Fruit fly (Drosophila melanogaster) whole organism, embryonic: Measurements from ENCODE around the gene CG4459.

Experiments used
- Asciz ChIP-seq: fragments of 200-800 bp; sonication (Bioruptor generic); optimal IDR thresholded peaks from 2 replicates; lab custom pipeline; 2017; ENCODE audit warnings: missing biosample characterization, mild to moderate bottlenecking, missing genetic modification characterization, missing genetic modification reagents
- Atf6 ChIP-seq: fragments of 200-800 bp; sonication (Bioruptor generic); IDR thresholded peaks from 2 replicates; pipeline ENCODE4 v1.3.6; 2022; ENCODE audit warnings: missing biosample characterization, missing genetic modification characterization
- B-H2 ChIP-seq: fragments of 200-800 bp; sonication (Bioruptor generic); optimal IDR thresholded peaks from 2 replicates; lab custom pipeline; 2018; ENCODE audit warnings: missing biosample characterization, mild to moderate bottlenecking, missing genetic modification characterization
- CG10543 ChIP-seq: fragments of 200-800 bp; sonication (Bioruptor generic); optimal IDR thresholded peaks from 3 replicates; lab custom pipeline; 2017; ENCODE audit warnings: missing biosample characterization, mild to moderate bottlenecking, missing genetic modification characterization, moderate library complexity
- CG11093 ChIP-seq: fragments of 200-800 bp; sonication (Bioruptor generic); IDR thresholded peaks from 3 replicates; pipeline ENCODE4 v1.3.6; 2022; ENCODE audit warnings: missing biosample characterization, missing genetic modification characterization
- CG11695 ChIP-seq: fragments of 200-800 bp; sonication (Bioruptor generic); IDR thresholded peaks from 3 replicates; pipeline ENCODE4 v1.3.6; 2022; ENCODE audit warnings: missing biosample characterization, missing genetic modification characterization
- CG14710 ChIP-seq: fragments of 200-800 bp; sonication (Bioruptor generic); optimal IDR thresholded peaks from 3 replicates; lab custom pipeline; 2019; ENCODE audit warnings: missing biosample characterization, mild to moderate bottlenecking, missing genetic modification characterization, moderate library complexity
- CG15514 ChIP-seq: fragments of 200-800 bp; sonication (Bioruptor generic); optimal IDR thresholded peaks from 3 replicates; lab custom pipeline; 2017; ENCODE audit warnings: missing biosample characterization, missing genetic modification characterization, mild to moderate bottlenecking, moderate library complexity, missing genetic modification reagents
- CG18599 ChIP-seq: fragments of 200-800 bp; sonication (Bioruptor generic); optimal IDR thresholded peaks from 3 replicates; lab custom pipeline; 2017; ENCODE audit warnings: missing biosample characterization, missing genetic modification characterization, mild to moderate bottlenecking, moderate library complexity, missing genetic modification reagents
- CG2120 ChIP-seq: fragments of 200-800 bp; sonication (Bioruptor generic); optimal IDR thresholded peaks from 3 replicates; lab custom pipeline; 2016; ENCODE audit warnings: missing biosample characterization, missing genetic modification characterization
- CG3995 ChIP-seq: fragments of 200-800 bp; sonication (Bioruptor generic); optimal IDR thresholded peaks from 3 replicates; lab custom pipeline; 2016; ENCODE audit warnings: missing biosample characterization, missing genetic modification characterization
- CG42726 ChIP-seq: fragments of 200-800 bp; sonication (Bioruptor generic); IDR thresholded peaks from 2 replicates; pipeline ENCODE4 v1.3.6; 2022; ENCODE audit warnings: missing biosample characterization, missing genetic modification characterization; ENCODE audit not compliant: partially characterized antibody
- CG4404 ChIP-seq: fragments of 200-800 bp; sonication (Bioruptor generic); IDR thresholded peaks from 2 replicates; pipeline ENCODE4 v1.3.6; 2022; ENCODE audit warnings: missing biosample characterization, missing genetic modification characterization
- CG6654 ChIP-seq: fragments of 200-800 bp; sonication (Bioruptor generic); optimal IDR thresholded peaks from 2 replicates; lab custom pipeline; 2017; ENCODE audit warnings: missing biosample characterization, mild to moderate bottlenecking, missing genetic modification characterization
- CG6765 ChIP-seq: fragments of 200-800 bp; sonication (Bioruptor generic); optimal IDR thresholded peaks from 3 replicates; lab custom pipeline; 2017; ENCODE audit warnings: missing biosample characterization, mild to moderate bottlenecking, missing genetic modification characterization
- CG6854 ChIP-seq: fragments of 200-800 bp; sonication (Bioruptor generic); optimal IDR thresholded peaks from 3 replicates; lab custom pipeline; 2017; ENCODE audit warnings: missing biosample characterization, mild to moderate bottlenecking, missing genetic modification characterization
- CG7357 ChIP-seq: fragments of 200-800 bp; sonication (Bioruptor generic); IDR thresholded peaks from 3 replicates; pipeline ENCODE4 v1.3.6; 2022; ENCODE audit warnings: missing biosample characterization, missing genetic modification characterization
- CTCF ChIP-seq: fragments of 200-800 bp; sonication (Bioruptor generic); optimal IDR thresholded peaks from 2 replicates; lab custom pipeline; 2017; ENCODE audit warnings: missing biosample characterization, mild to moderate bottlenecking, missing genetic modification characterization, moderate library complexity
- D19A ChIP-seq: fragments of 200-800 bp; optimal IDR thresholded peaks from 3 replicates; lab custom pipeline; 2019; ENCODE audit warnings: missing biosample characterization, mild to moderate bottlenecking, missing genetic modification characterization, moderate library complexity
- Dbx ChIP-seq: fragments of 200-800 bp; sonication (Bioruptor generic); IDR thresholded peaks from 3 replicates; pipeline ENCODE4 v1.3.6; 2022; ENCODE audit warnings: missing biosample characterization, missing genetic modification characterization
- Dip3 ChIP-seq: fragments of 200-800 bp; sonication (Bioruptor generic); optimal IDR thresholded peaks from 3 replicates; lab custom pipeline; 2016; ENCODE audit warnings: missing biosample characterization, missing genetic modification characterization
- HHEX ChIP-seq: fragments of 200-800 bp; sonication (Bioruptor generic); optimal IDR thresholded peaks from 3 replicates; lab custom pipeline; 2017; ENCODE audit warnings: missing biosample characterization, mild to moderate bottlenecking, missing genetic modification characterization, missing genetic modification reagents
- Hmr ChIP-seq: fragments of 200-800 bp; sonication (Bioruptor generic); optimal IDR thresholded peaks from 3 replicates; lab custom pipeline; 2017; ENCODE audit warnings: mild to moderate bottlenecking, missing biosample characterization, missing genetic modification reagents, missing genetic modification characterization
- Med ChIP-seq: fragments of 200-800 bp; sonication (Bioruptor generic); peaks from one replicate; lab custom pipeline; 2016; ENCODE audit warnings: missing biosample characterization, missing genetic modification characterization, mild to moderate bottlenecking, inconsistent platforms, moderate library complexity
- Meics ChIP-seq: fragments of 200-800 bp; sonication (Bioruptor generic); optimal IDR thresholded peaks from 2 replicates; lab custom pipeline; 2017; ENCODE audit warnings: missing biosample characterization, mild to moderate bottlenecking, missing genetic modification characterization
- NFAT ChIP-seq: fragments of 200-800 bp; sonication (Bioruptor generic); IDR thresholded peaks from 2 replicates; pipeline ENCODE4 v1.3.6; 2022; ENCODE audit warnings: missing biosample characterization, missing genetic modification characterization
- Rfx ChIP-seq: fragments of 200-800 bp; sonication (Bioruptor generic); IDR thresholded peaks from 2 replicates; pipeline ENCODE4 v1.3.6; 2022; ENCODE audit warnings: missing biosample characterization, missing genetic modification characterization
- Trl ChIP-seq, 3 experiments: fragments of >200 bp in 2 of 3; fragments of 200-800 bp in 1 of 3; sonication (Bioruptor generic) in 1 of 3; optimal IDR thresholded peaks; 2 replicates in 1 of 3; 3 replicates in 2 of 3; lab custom pipeline; 2016 to 2017; ENCODE audit warnings: missing biosample characterization in 1 of 3, missing genetic modification characterization in 1 of 3
- YL-1 ChIP-seq: fragments of 200-800 bp; sonication (Bioruptor generic); optimal IDR thresholded peaks from 3 replicates; lab custom pipeline; 2017; ENCODE audit warnings: missing biosample characterization, mild to moderate bottlenecking, missing genetic modification characterization
- caup ChIP-seq: fragments of 200-800 bp; sonication (Bioruptor generic); optimal IDR thresholded peaks from 3 replicates; lab custom pipeline; 2017; ENCODE audit warnings: missing biosample characterization, mild to moderate bottlenecking, missing genetic modification characterization, moderate library complexity; ENCODE audit not compliant: severe bottlenecking
- crc ChIP-seq: fragments of 200-800 bp; sonication (Bioruptor generic); optimal IDR thresholded peaks from 2 replicates; lab custom pipeline; 2016; ENCODE audit warnings: missing biosample characterization, missing genetic modification characterization
- crol ChIP-seq: fragments of 200-800 bp; sonication (Bioruptor generic); IDR thresholded peaks from 2 replicates; pipeline ENCODE4 v1.3.6; 2022; ENCODE audit warnings: missing biosample characterization, missing genetic modification characterization
- cwo ChIP-seq: fragments of 200-800 bp; sonication (Bioruptor generic); optimal IDR thresholded peaks from 3 replicates; lab custom pipeline; 2017; ENCODE audit warnings: missing biosample characterization, missing genetic modification characterization, mild to moderate bottlenecking, moderate library complexity, missing genetic modification reagents
- exex ChIP-seq: fragments of 200-800 bp; sonication (Bioruptor generic); optimal IDR thresholded peaks from 4 replicates; lab custom pipeline; 2018; ENCODE audit warnings: missing biosample characterization, mild to moderate bottlenecking, missing genetic modification characterization, moderate library complexity
- eyg ChIP-seq: fragments of 200-800 bp; sonication (Bioruptor generic); optimal IDR thresholded peaks from 3 replicates; lab custom pipeline; 2016; ENCODE audit warnings: missing biosample characterization, missing genetic modification characterization
- ftz-f1 ChIP-seq: fragments of 200-800 bp; sonication (Bioruptor generic); optimal IDR thresholded peaks from 2 replicates; lab custom pipeline; 2016; ENCODE audit warnings: missing biosample characterization, missing genetic modification characterization
- mirr ChIP-seq: fragments of 200-800 bp; sonication (Bioruptor generic); optimal IDR thresholded peaks from 3 replicates; lab custom pipeline; 2018; ENCODE audit warnings: missing biosample characterization, mild to moderate bottlenecking, missing genetic modification characterization
- otp ChIP-seq: fragments of 200-800 bp; sonication (Bioruptor generic); IDR thresholded peaks from 3 replicates; pipeline ENCODE4, ENCODE4 v1.3.6; 2022; ENCODE audit warnings: missing biosample characterization, missing genetic modification characterization
- sc ChIP-seq, 3 experiments: fragments of >200 bp in 2 of 3; fragments of 200-800 bp in 1 of 3; sonication (Bioruptor generic) in 1 of 3; optimal IDR thresholded peaks; 2 replicates in 2 of 3; 3 replicates in 1 of 3; lab custom pipeline; 2017; ENCODE audit warnings: mild to moderate bottlenecking in 1 of 3, missing biosample characterization in 1 of 3, missing genetic modification characterization in 1 of 3, missing genetic modification reagents in 1 of 3
- sens ChIP-seq: fragments of 200-800 bp; sonication (Bioruptor generic); peaks from one replicate; lab custom pipeline; 2016; ENCODE audit warnings: missing biosample characterization, missing genetic modification characterization
- seq ChIP-seq: fragments of 200-800 bp; sonication (Bioruptor generic); IDR thresholded peaks from 2 replicates; pipeline ENCODE4 v1.3.6; 2022; ENCODE audit warnings: missing biosample characterization, missing genetic modification characterization
- sob ChIP-seq: fragments of 200-800 bp; sonication (Bioruptor generic); IDR thresholded peaks from 2 replicates; pipeline ENCODE4 v1.3.6; 2022; ENCODE audit warnings: missing biosample characterization, missing genetic modification characterization
- tap ChIP-seq: fragments of 200-800 bp; optimal IDR thresholded peaks from 3 replicates; lab custom pipeline; 2019; ENCODE audit warnings: missing biosample characterization, mild to moderate bottlenecking, missing genetic modification characterization, moderate library complexity

CG4459 gene

DNA sequence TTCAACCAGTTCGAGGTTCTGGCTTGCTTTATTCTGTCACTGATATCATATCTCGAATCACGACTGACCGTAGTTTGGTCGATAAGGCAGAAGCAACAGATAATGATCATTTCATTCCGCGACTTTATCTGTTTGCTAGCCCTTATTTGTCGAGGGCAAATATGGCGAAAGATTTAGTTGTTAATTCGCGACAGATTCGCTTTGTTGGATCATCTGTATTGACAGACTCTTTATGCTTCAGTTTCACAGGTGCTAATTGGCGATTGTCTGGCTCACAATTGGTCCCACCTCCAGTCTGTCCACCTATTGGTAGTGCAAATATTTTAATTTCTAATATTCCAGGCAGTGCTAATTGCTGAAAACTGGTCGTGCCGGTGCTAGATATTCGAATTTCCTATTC lies 4.1 kb downstream of the CG4459 start (continued):
- TF ChIP-seq caup (GFP tag; lab: Kevin White, UChicago), result peak; percentile 56
- peak; percentile 1 for TF ChIP-seq Dip3 (GFP tag; lab: Kevin White, UChicago)
- TF ChIP-seq Asciz, result peak; percentile 22
- peak; percentile 62 for TF ChIP-seq Atf6
- peak; percentile 45 for TF ChIP-seq CG15514 (GFP tag; lab: Kevin White, UChicago)
- no peak for TF ChIP-seq CG42726 (GFP tag; lab: Robert Waterston, UW)
- peak; percentile 33; the same call in 1 of the 2 replicates for TF ChIP-seq sob (GFP tag; lab: Robert Waterston, UW)
- peak; percentile 11 for TF ChIP-seq B-H2 (GFP tag; lab: Kevin White, UChicago)
- peak; percentile 37; the same call in 1 of the 2 replicates for TF ChIP-seq Rfx
- TF ChIP-seq otp (GFP tag; lab: Robert Waterston, UW), result peak; percentile 64; the same call in 1 of the 3 replicates
- TF ChIP-seq CG6654 (GFP tag; lab: Kevin White, UChicago), result no peak
- TF ChIP-seq cwo (GFP tag; lab: Kevin White, UChicago), result peak; percentile 8
- TF ChIP-seq CG6854 (GFP tag; lab: Kevin White, UChicago), result peak; percentile 37
- peak; percentile 48 for TF ChIP-seq CG6765 (GFP tag; lab: Kevin White, UChicago)
- TF ChIP-seq exex (tag; lab: Kevin White, UChicago), result no peak
- no peak for TF ChIP-seq tap (tag; lab: Kevin White, UChicago)
- peak; percentile 90 for TF ChIP-seq Med (GFP tag; lab: Kevin White, UChicago)
- TF ChIP-seq Trl (optimal IDR thresholded peaks at IDR 0.05; lab: Kevin White, UChicago), result no peak
- peak; percentile 5 for TF ChIP-seq Trl (GFP tag; optimal IDR thresholded peaks at IDR 0.05; lab: Kevin White, UChicago)
- TF ChIP-seq eyg (GFP tag; lab: Kevin White, UChicago), result peak; percentile 13
- TF ChIP-seq mirr (GFP tag; lab: Kevin White, UChicago), result peak; percentile 54
- TF ChIP-seq sens (GFP tag; lab: Kevin White, UChicago), result peak; percentile 56
- peak; percentile 48 for TF ChIP-seq CG2120 (GFP tag; lab: Kevin White, UChicago)
- peak; percentile 50 for TF ChIP-seq CG18599
- no peak for TF ChIP-seq crol (GFP tag; lab: Robert Waterston, UW)
- peak; percentile 2 for TF ChIP-seq CG3995 (GFP tag; lab: Kevin White, UChicago)
- TF ChIP-seq Meics, result peak; percentile 49
- TF ChIP-seq HHEX, result peak; percentile 33
- peak; percentile 49 for TF ChIP-seq CG10543
- no peak for TF ChIP-seq YL-1 (GFP tag; lab: Kevin White, UChicago)
- TF ChIP-seq Dbx, result 0 out of 3 replicates have a peak, but pooled peaks have one; percentile 28
- TF ChIP-seq CG14710, result no peak
- TF ChIP-seq seq (GFP tag; lab: Robert Waterston, UW), result 0 out of 2 replicates have a peak, but pooled peaks have one; percentile 32
- TF ChIP-seq CG11695, result no peak
- peak; percentile 66 for TF ChIP-seq Hmr

DNA sequence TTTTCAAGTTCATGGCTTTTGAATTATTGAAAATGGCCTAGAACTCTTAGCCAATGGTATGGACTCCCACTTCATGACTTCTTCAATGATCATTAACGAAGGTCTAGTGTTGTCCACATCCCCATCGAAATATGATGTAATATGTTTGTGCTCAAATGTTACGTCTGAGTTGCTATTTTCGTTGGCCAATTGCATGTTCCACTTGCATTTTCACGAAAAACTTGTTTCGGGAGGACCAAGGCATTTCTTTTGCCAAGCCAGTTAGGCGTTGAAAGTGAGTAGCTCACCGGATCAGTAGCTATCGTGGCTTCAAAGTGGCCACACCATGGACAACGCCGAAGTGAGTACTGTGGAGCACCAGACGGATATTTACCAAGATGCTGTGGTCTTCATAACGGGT lies 10.2 kb downstream of the CG4459 start, which contains the start of gene CG4770:
Gene CG4770, plus strand, starts transcription at position 301 of the 400 bp plus-strand sequence.
- TF ChIP-seq CG7357 (no peak), ftz-f1 (no peak), CG4404 (GFP tag; lab: Robert Waterston, UW) (no peak), D19A (tag; lab: Kevin White, UChicago) (no peak), CG11093 (GFP tag; lab: Robert Waterston, UW) (no peak), CTCF (GFP tag; lab: Kevin White, UChicago) (no peak), sc (optimal IDR thresholded peaks at IDR 0.05; lab: Kevin White, UChicago) (no peak), sc (GFP tag; optimal IDR thresholded peaks at IDR 0.05; lab: Kevin White, UChicago) (no peak), crc (GFP tag; lab: Kevin White, UChicago) (no peak), NFAT (no peak)
